Fruit fly (Drosophila melanogaster) whole organism, pupa: ENCODE measurements around the gene CG31717.

ENCODE experiments used
- CG10348 ChIP-seq: fragments of 200-800 bp; sonication (Bioruptor generic); IDR thresholded peaks from 2 replicates; pipeline ENCODE4 v1.3.6; 2022; ENCODE audit warnings: missing biosample characterization, missing genetic modification characterization
- CG15710 ChIP-seq: fragments of 200-800 bp; sonication (Bioruptor generic); optimal IDR thresholded peaks from 2 replicates; lab custom pipeline; 2018; ENCODE audit warnings: missing biosample characterization, mild to moderate bottlenecking, missing genetic modification characterization, moderate library complexity
- CG34367 ChIP-seq: fragments of 200-800 bp; sonication (Bioruptor generic); optimal IDR thresholded peaks from 2 replicates; lab custom pipeline; 2018; ENCODE audit warnings: missing biosample characterization, mild to moderate bottlenecking, missing genetic modification characterization
- CG4496 ChIP-seq: fragments of 200-800 bp; sonication (Bioruptor generic); IDR thresholded peaks from 3 replicates; pipeline ENCODE4 v1.3.6; 2022; ENCODE audit warnings: missing biosample characterization, missing genetic modification characterization
- D1 ChIP-seq: fragments of 200-800 bp; sonication (Bioruptor generic); optimal IDR thresholded peaks from 2 replicates; lab custom pipeline; 2018; ENCODE audit warnings: missing biosample characterization, mild to moderate bottlenecking, missing genetic modification characterization, moderate library complexity
- EcR ChIP-seq: fragments of 200-800 bp; sonication (Bioruptor generic); optimal IDR thresholded peaks from 3 replicates; lab custom pipeline; 2019; ENCODE audit warnings: missing biosample characterization, missing genetic modification characterization, mild to moderate bottlenecking, moderate library complexity, missing genetic modification reagents
- Ets98B ChIP-seq: fragments of 200-800 bp; sonication (Bioruptor generic); IDR thresholded peaks from 2 replicates; pipeline ENCODE4 v1.3.6; 2022; ENCODE audit warnings: missing biosample characterization, missing genetic modification characterization
- Pif1B ChIP-seq: fragments of 200-800 bp; sonication (Bioruptor generic); optimal IDR thresholded peaks from 3 replicates; lab custom pipeline; 2016; ENCODE audit warnings: missing biosample characterization, missing genetic modification characterization
- gl ChIP-seq: fragments of 200-800 bp; sonication (Bioruptor generic); optimal IDR thresholded peaks from 2 replicates; lab custom pipeline; 2018; ENCODE audit warnings: missing biosample characterization, mild to moderate bottlenecking, missing genetic modification characterization
- rn ChIP-seq: fragments of 200-800 bp; sonication (Bioruptor generic); IDR thresholded peaks from 2 replicates; pipeline ENCODE4 v1.3.6; 2022; ENCODE audit warnings: missing biosample characterization, missing genetic modification characterization

DNA sequence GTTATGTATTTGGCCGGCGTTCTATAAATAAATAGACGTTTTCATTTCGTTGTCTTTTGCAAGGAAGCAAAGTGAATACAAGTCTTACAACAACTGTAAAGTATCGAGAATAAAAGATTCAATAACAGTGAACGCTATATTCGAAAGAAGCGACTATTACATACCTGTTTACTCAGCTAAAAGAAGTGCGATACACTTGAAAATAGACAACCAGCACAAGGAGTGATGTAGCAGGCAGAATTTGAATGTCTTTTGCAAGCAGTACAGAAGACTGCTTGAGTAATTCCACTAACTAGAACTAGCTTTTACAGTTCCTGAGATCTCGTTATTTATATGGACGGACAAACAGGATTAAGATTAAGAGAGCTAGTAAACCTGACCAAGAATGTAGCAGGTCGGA lies 47.8 kb downstream of the CG31717 start:
- TF ChIP-seq EcR (GFP tag; lab: Kevin White, UChicago): no peak
- no peak for TF ChIP-seq D1 (tag; lab: Kevin White, UChicago)
- TF ChIP-seq CG15710 (tag; lab: Kevin White, UChicago): no peak
- TF ChIP-seq Ets98B (GFP tag; lab: Robert Waterston, UW): no peak
- TF ChIP-seq rn: no peak
- no peak for TF ChIP-seq CG10348 (GFP tag; lab: Robert Waterston, UW)
- TF ChIP-seq CG4496 (GFP tag; lab: Robert Waterston, UW): no peak
- TF ChIP-seq Pif1B (GFP tag; lab: Kevin White, UChicago): no peak
- TF ChIP-seq CG34367 (tag; lab: Kevin White, UChicago): no peak
- no peak for TF ChIP-seq gl (tag; lab: Kevin White, UChicago)
